ENCODE assay signal across 5 fruit fly cellular contexts in the genomic region with DNA sequence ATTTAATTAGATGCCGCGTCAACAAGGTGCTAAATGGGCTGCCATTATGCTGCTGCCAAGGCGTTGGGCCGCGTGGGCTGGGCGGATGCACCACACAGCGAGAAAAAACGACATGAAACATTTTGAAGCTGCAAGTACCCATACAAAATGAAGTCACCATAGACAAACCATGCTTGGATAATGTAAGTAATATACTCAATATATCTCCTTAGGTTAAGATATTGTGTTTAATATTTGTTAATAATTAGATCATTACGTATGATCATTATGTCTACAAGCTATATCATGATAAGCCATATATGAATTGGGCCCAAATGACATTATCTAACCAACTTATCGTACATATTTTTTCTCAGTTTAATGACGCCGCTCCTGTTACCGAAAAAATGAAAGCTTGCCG.
A peak's percentile ranks its signal among the peaks of the same experiment; 100 is the strongest.
TF ChIP-seq lines count a peak whose summit lies in the region.

No protein-coding gene starts in this region.

- no peak for TF ChIP-seq CTCF in whole organism, embryonic (GFP tag; optimal IDR thresholded peaks at IDR 0.05; lab: Kevin White, UChicago)

TF ChIP-seq in whole organism, 6 proteins besides CTCF, POLR2A, EP300 and RAD21:
- peak; percentile 9 for TF ChIP-seq Dll (optimal IDR thresholded peaks at IDR 0.05; lab: Kevin White, UChicago)
- TF ChIP-seq EcR (GFP tag; optimal IDR thresholded peaks at IDR 0.05; lab: Kevin White, UChicago), result no peak

TF ChIP-seq in whole organism, embryonic, 481 proteins besides CTCF, POLR2A, EP300 and RAD21:
- TF ChIP-seq CG9876 (GFP tag; optimal IDR thresholded peaks at IDR 0.05; lab: Kevin White, UChicago) (no peak), Hey (tag; optimal IDR thresholded peaks at IDR 0.05; lab: Kevin White, UChicago) (no peak), Ets65A (GFP tag; lab: Kevin White, UChicago) (peak; percentile 72)

TF ChIP-seq in whole organism, prepupa, 60 proteins besides CTCF, POLR2A, EP300 and RAD21 (continues in another document):
- TF ChIP-seq CG6792 (GFP tag; optimal IDR thresholded peaks at IDR 0.05; lab: Kevin White, UChicago) (peak; percentile 31), Met (GFP tag; optimal IDR thresholded peaks at IDR 0.05; lab: Kevin White, UChicago) (peak; percentile 65), CG9139 (GFP tag; optimal IDR thresholded peaks at IDR 0.05; lab: Kevin White, UChicago) (no peak), CG10669 (GFP tag; optimal IDR thresholded peaks at IDR 0.05; lab: Kevin White, UChicago) (no peak), Ets21C (GFP tag; optimal IDR thresholded peaks at IDR 0.05; lab: Kevin White, UChicago) (peak; percentile 34), CG1621 (tag; optimal IDR thresholded peaks at IDR 0.05; lab: Kevin White, UChicago) (no peak), CG3919 (GFP tag; optimal IDR thresholded peaks at IDR 0.05; lab: Kevin White, UChicago) (peak; percentile 44), Hr4 (GFP tag; optimal IDR thresholded peaks at IDR 0.05; lab: Kevin White, UChicago) (peak; percentile 50), CG4318 (GFP tag; optimal IDR thresholded peaks at IDR 0.05; lab: Kevin White, UChicago) (peak; percentile 25), CG6276 (GFP tag; optimal IDR thresholded peaks at IDR 0.05; lab: Kevin White, UChicago) (peak; percentile 9), CG3032 (tag; optimal IDR thresholded peaks at IDR 0.05; lab: Kevin White, UChicago) (peak; percentile 23), pdm3 (GFP tag; optimal IDR thresholded peaks at IDR 0.05; lab: Kevin White, UChicago) (peak; percentile 25), CG6163 (GFP tag; IDR thresholded peaks at IDR 0.05; lab: Robert Waterston, UW) (no peak), CG6808 (GFP tag; optimal IDR thresholded peaks at IDR 0.05; lab: Kevin White, UChicago) (peak; percentile 29), cyc (GFP tag; optimal IDR thresholded peaks at IDR 0.05; lab: Kevin White, UChicago) (peak; percentile 52), achi (GFP tag; optimal IDR thresholded peaks at IDR 0.05; lab: Kevin White, UChicago) (peak; percentile 24), net (GFP tag; optimal IDR thresholded peaks at IDR 0.05; lab: Kevin White, UChicago) (peak; percentile 31), topi (GFP tag; optimal IDR thresholded peaks at IDR 0.05; lab: Kevin White, UChicago) (peak; percentile 67), CG11762 (GFP tag; optimal IDR thresholded peaks at IDR 0.05; lab: Kevin White, UChicago; ENCODE audit: insufficient read depth) (no peak), CG31627 (GFP tag; optimal IDR thresholded peaks at IDR 0.05; lab: Kevin White, UChicago) (peak; percentile 47), Ets96B (tag; optimal IDR thresholded peaks at IDR 0.05; lab: Kevin White, UChicago) (peak; percentile 7), CG10631 (GFP tag; optimal IDR thresholded peaks at IDR 0.05; lab: Kevin White, UChicago) (peak; percentile 35), svp (GFP tag; lab: Kevin White, UChicago) (peak; percentile 85), fkh (GFP tag; optimal IDR thresholded peaks at IDR 0.05; lab: Kevin White, UChicago) (no peak), OdsH (GFP tag; optimal IDR thresholded peaks at IDR 0.05; lab: Kevin White, UChicago) (peak; percentile 40), fd59A (GFP tag; optimal IDR thresholded peaks at IDR 0.05; lab: Kevin White, UChicago) (no peak), CG11902 (GFP tag; optimal IDR thresholded peaks at IDR 0.05; lab: Kevin White, UChicago) (no peak)

TF ChIP-seq in whole organism, pupa, 21 proteins besides CTCF, POLR2A, EP300 and RAD21:
- peak; percentile 33 for TF ChIP-seq CG17806 (tag; optimal IDR thresholded peaks at IDR 0.05; lab: Kevin White, UChicago)
- no peak for TF ChIP-seq CG4496 (GFP tag; IDR thresholded peaks at IDR 0.05; lab: Robert Waterston, UW)
- peak; percentile 17 for TF ChIP-seq CG8301 (tag; optimal IDR thresholded peaks at IDR 0.05; lab: Kevin White, UChicago)
- TF ChIP-seq EcR (GFP tag; optimal IDR thresholded peaks at IDR 0.05; lab: Kevin White, UChicago), result no peak
- peak; percentile 32 for TF ChIP-seq CG9948 (tag; optimal IDR thresholded peaks at IDR 0.05; lab: Kevin White, UChicago)
- TF ChIP-seq Snoo (tag; optimal IDR thresholded peaks at IDR 0.05; lab: Kevin White, UChicago), result peak; percentile 1
- no peak for TF ChIP-seq CG10348 (GFP tag; IDR thresholded peaks at IDR 0.05; lab: Robert Waterston, UW)
- no peak for TF ChIP-seq Pif1B (GFP tag; optimal IDR thresholded peaks at IDR 0.05; lab: Kevin White, UChicago)
- no peak for TF ChIP-seq CG12605 (GFP tag; IDR thresholded peaks at IDR 0.05; lab: Robert Waterston, UW)
- TF ChIP-seq rn (GFP tag; IDR thresholded peaks at IDR 0.05; lab: Robert Waterston, UW), result no peak
- peak; percentile 31 for TF ChIP-seq Pif1A (GFP tag; optimal IDR thresholded peaks at IDR 0.05; lab: Kevin White, UChicago)
- no peak for TF ChIP-seq D1 (tag; optimal IDR thresholded peaks at IDR 0.05; lab: Kevin White, UChicago)
- no peak for TF ChIP-seq Ets98B (GFP tag; IDR thresholded peaks at IDR 0.05; lab: Robert Waterston, UW)
- peak; percentile 19 for TF ChIP-seq CG15710 (tag; optimal IDR thresholded peaks at IDR 0.05; lab: Kevin White, UChicago)
- TF ChIP-seq CG13204 (GFP tag; optimal IDR thresholded peaks at IDR 0.05; lab: Kevin White, UChicago), result no peak
- TF ChIP-seq fd96Ca (GFP tag; IDR thresholded peaks at IDR 0.05; lab: Robert Waterston, UW), result no peak
- peak; percentile 54 for TF ChIP-seq CG14655 (GFP tag; optimal IDR thresholded peaks at IDR 0.05; lab: Kevin White, UChicago)
- TF ChIP-seq CG34367 (tag; optimal IDR thresholded peaks at IDR 0.05; lab: Kevin White, UChicago), result peak; percentile 4
- TF ChIP-seq gl (tag; optimal IDR thresholded peaks at IDR 0.05; lab: Kevin White, UChicago), result no peak
- TF ChIP-seq CG32121 (GFP tag; IDR thresholded peaks at IDR 0.05; lab: Robert Waterston, UW), result no peak
- peak; percentile 46 for TF ChIP-seq CG8159 (tag; optimal IDR thresholded peaks at IDR 0.05; lab: Kevin White, UChicago)

TF ChIP-seq in whole organism, wandering third instar larva, 38 proteins besides CTCF, POLR2A, EP300 and RAD21:
- TF ChIP-seq dsf (GFP tag; optimal IDR thresholded peaks at IDR 0.05; lab: Kevin White, UChicago; ENCODE audit: borderline replicate concordance) (no peak), CG32264 (GFP tag; optimal IDR thresholded peaks at IDR 0.05; lab: Kevin White, UChicago) (no peak), CrebA (GFP tag; optimal IDR thresholded peaks at IDR 0.05; lab: Kevin White, UChicago; ENCODE audit: borderline replicate concordance) (no peak), Hnf4 (GFP tag; optimal IDR thresholded peaks at IDR 0.05; lab: Kevin White, UChicago) (no peak), foxo (GFP tag; optimal IDR thresholded peaks at IDR 0.05; lab: Kevin White, UChicago) (peak in 1 of 2 experiments; percentile 45), Jra (GFP tag; optimal IDR thresholded peaks at IDR 0.05; lab: Kevin White, UChicago) (no peak), CG9705 (GFP tag; optimal IDR thresholded peaks at IDR 0.05; lab: Kevin White, UChicago) (no peak), brk (GFP tag; optimal IDR thresholded peaks at IDR 0.05; lab: Kevin White, UChicago) (no peak), Hr83 (GFP tag; optimal IDR thresholded peaks at IDR 0.05; lab: Kevin White, UChicago; ENCODE audit: poor library complexity, severe bottlenecking) (no peak), Myc (optimal IDR thresholded peaks at IDR 0.05; lab: Kevin White, UChicago) (no peak), woc (GFP tag; optimal IDR thresholded peaks at IDR 0.05; lab: Kevin White, UChicago) (peak; percentile 18), rgr (GFP tag; optimal IDR thresholded peaks at IDR 0.05; lab: Kevin White, UChicago) (peak; percentile 44), pan (optimal IDR thresholded peaks at IDR 0.05; lab: Kevin White, UChicago) (no peak), Abd-B (GFP tag; optimal IDR thresholded peaks at IDR 0.05; lab: Kevin White, UChicago) (no peak), jim (GFP tag; optimal IDR thresholded peaks at IDR 0.05; lab: Kevin White, UChicago) (no peak), usp (GFP tag; optimal IDR thresholded peaks at IDR 0.05; lab: Kevin White, UChicago) (no peak), N (GFP tag; optimal IDR thresholded peaks at IDR 0.05; lab: Kevin White, UChicago) (no peak), Hr78 (GFP tag; optimal IDR thresholded peaks at IDR 0.05; lab: Kevin White, UChicago) (no peak), ey (GFP tag; optimal IDR thresholded peaks at IDR 0.05; lab: Kevin White, UChicago) (peak; percentile 20), Vsx2 (GFP tag; optimal IDR thresholded peaks at IDR 0.05; lab: Kevin White, UChicago; ENCODE audit: partially characterized antibody) (no peak), dmrt93B (GFP tag; optimal IDR thresholded peaks at IDR 0.05; lab: Kevin White, UChicago) (peak; percentile 23), br (GFP tag; optimal IDR thresholded peaks at IDR 0.05; lab: Kevin White, UChicago) (peak; percentile 29), sage (GFP tag; optimal IDR thresholded peaks at IDR 0.05; lab: Kevin White, UChicago) (no peak), Mio (GFP tag; optimal IDR thresholded peaks at IDR 0.05; lab: Kevin White, UChicago) (no peak), dl (GFP tag; optimal IDR thresholded peaks at IDR 0.05; lab: Kevin White, UChicago; ENCODE audit: insufficient read depth in 1 of 2, partially characterized antibody in 2 of 2) (no peak), tai (GFP tag; optimal IDR thresholded peaks at IDR 0.05; lab: Kevin White, UChicago) (no peak), Dif (GFP tag; optimal IDR thresholded peaks at IDR 0.05; lab: Kevin White, UChicago; ENCODE audit: partially characterized antibody) (no peak), Sp1 (GFP tag; optimal IDR thresholded peaks at IDR 0.05; lab: Kevin White, UChicago) (peak; percentile 64), fru (GFP tag; optimal IDR thresholded peaks at IDR 0.05; lab: Kevin White, UChicago) (peak; percentile 48), h (GFP tag; optimal IDR thresholded peaks at IDR 0.05; lab: Kevin White, UChicago) (peak; percentile 52), sv (GFP tag; optimal IDR thresholded peaks at IDR 0.05; lab: Kevin White, UChicago) (no peak), psq (GFP tag; optimal IDR thresholded peaks at IDR 0.05; lab: Kevin White, UChicago) (peak; percentile 8), Dfd (GFP tag; optimal IDR thresholded peaks at IDR 0.05; lab: Kevin White, UChicago) (no peak), Rel (GFP tag; optimal IDR thresholded peaks at IDR 0.05; lab: Kevin White, UChicago) (no peak), Rel (tag; optimal IDR thresholded peaks at IDR 0.05; lab: Kevin White, UChicago) (no peak), lola (GFP tag; optimal IDR thresholded peaks at IDR 0.05; lab: Kevin White, UChicago) (no peak), GATAd (GFP tag; optimal IDR thresholded peaks at IDR 0.05; lab: Kevin White, UChicago) (no peak), HLH106 (tag; optimal IDR thresholded peaks at IDR 0.05; lab: Kevin White, UChicago) (peak; percentile 56), OdsH (GFP tag; optimal IDR thresholded peaks at IDR 0.05; lab: Kevin White, UChicago) (peak; percentile 43)
